Worm (Caenorhabditis elegans): ENCODE data around the gene dcaf-1.
A peak's percentile ranks its signal among the peaks of the same experiment; 100 is the strongest.

dcaf-1 gene

DNA sequence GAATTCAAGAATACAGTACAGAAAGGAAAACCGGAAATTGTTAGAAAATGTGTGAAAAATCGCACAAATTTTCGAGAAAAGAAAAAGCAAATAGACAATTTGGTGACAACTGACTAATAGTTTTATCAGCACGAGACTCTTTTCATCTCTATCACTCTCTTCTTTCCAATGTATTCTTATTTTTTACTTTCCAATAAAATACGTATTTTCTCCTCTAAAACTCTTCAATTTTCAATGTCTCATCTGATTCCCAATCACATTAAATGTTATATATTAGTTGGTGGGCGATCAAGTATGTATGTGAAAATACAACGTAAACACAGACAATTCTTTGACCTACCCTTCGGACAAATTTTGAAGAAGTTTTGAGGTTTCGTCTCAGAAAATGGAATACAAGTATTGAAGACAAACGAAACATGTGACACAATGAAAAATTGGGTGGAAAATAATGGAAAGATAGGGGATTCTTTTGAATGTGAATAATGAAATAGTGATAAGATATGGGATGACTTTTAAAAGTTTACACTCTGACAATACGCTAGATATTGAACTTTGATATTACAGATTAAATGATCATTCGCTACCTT, 30.8 kb upstream of the dcaf-1 start, which contains the start of gene cka-1:
Gene cka-1, minus strand, starts transcription at position 418 of the 587 bp plus-strand sequence.
- peak; percentile 44 for TF ChIP-seq dve-1 (tag; optimal IDR thresholded peaks at IDR 0.05; ENCODE audit: insufficient read depth)
- TF ChIP-seq hmg-1.1 (GFP tag; IDR thresholded peaks at IDR 0.05), result no peak
- no peak for TF ChIP-seq ztf-7 (tag; optimal IDR thresholded peaks at IDR 0.05)
- TF ChIP-seq R02D3.7 (tag; optimal IDR thresholded peaks at IDR 0.05), result no peak
- no peak for TF ChIP-seq mdt-29 (GFP tag; IDR thresholded peaks at IDR 0.05)
- no peak for TF ChIP-seq zfp-2 (tag; optimal IDR thresholded peaks at IDR 0.05)
- no peak for TF ChIP-seq ztf-11 (tag; optimal IDR thresholded peaks at IDR 0.05)
- peak in 1 of 2 experiments; percentile 59 for TF ChIP-seq mdl-1 (tag; optimal IDR thresholded peaks at IDR 0.05)
- TF ChIP-seq Y5F2A.4 (GFP tag; optimal IDR thresholded peaks at IDR 0.05), result no peak
- no peak for TF ChIP-seq fkh-10 (GFP tag; optimal IDR thresholded peaks at IDR 0.05)
- TF ChIP-seq tag-97 (GFP tag; IDR thresholded peaks at IDR 0.05), result no peak
- no peak for TF ChIP-seq spr-3 (GFP tag; optimal IDR thresholded peaks at IDR 0.05)
- no peak for TF ChIP-seq F44E2.7 (GFP tag; IDR thresholded peaks at IDR 0.05)
- TF ChIP-seq lin-38 (GFP tag; IDR thresholded peaks at IDR 0.05), result no peak
- no peak for TF ChIP-seq nhr-237 (tag; optimal IDR thresholded peaks at IDR 0.05)
- no peak for TF ChIP-seq nhr-77 (tag; optimal IDR thresholded peaks at IDR 0.05)
- TF ChIP-seq hlh-30 (tag; optimal IDR thresholded peaks at IDR 0.05; ENCODE audit: insufficient read depth), result peak; percentile 51
- no peak for TF ChIP-seq ceh-62 (tag; optimal IDR thresholded peaks at IDR 0.05)
- TF ChIP-seq lin-13 (GFP tag; optimal IDR thresholded peaks at IDR 0.05), result no peak
- no peak for TF ChIP-seq ceh-28 (tag; optimal IDR thresholded peaks at IDR 0.05)
- TF ChIP-seq Y48G9A.11 (GFP tag; IDR thresholded peaks at IDR 0.05), result no peak
- TF ChIP-seq aly-2 (tag; optimal IDR thresholded peaks at IDR 0.05), result no peak
- TF ChIP-seq T26A8.4 (GFP tag; IDR thresholded peaks at IDR 0.05), result no peak
- TF ChIP-seq nhr-10 (tag; optimal IDR thresholded peaks at IDR 0.05), result no peak
- no peak for TF ChIP-seq lin-1 (GFP tag; IDR thresholded peaks at IDR 0.05)
- TF ChIP-seq lim-7 (GFP tag; IDR thresholded peaks at IDR 0.05), result no peak
- no peak for TF ChIP-seq zip-2 (tag; optimal IDR thresholded peaks at IDR 0.05)
- no peak for TF ChIP-seq ama-1 (optimal IDR thresholded peaks at IDR 0.05)
- TF ChIP-seq spr-1 (tag; optimal IDR thresholded peaks at IDR 0.05), result no peak
- no peak for TF ChIP-seq ZK546.5 (tag; optimal IDR thresholded peaks at IDR 0.05)
- no peak for TF ChIP-seq daf-16 (GFP tag; optimal IDR thresholded peaks at IDR 0.05)
- peak; percentile 57 for TF ChIP-seq daf-16 (tag; optimal IDR thresholded peaks at IDR 0.05)
- no peak for TF ChIP-seq nhr-102 (tag; optimal IDR thresholded peaks at IDR 0.05)
- TF ChIP-seq php-3 (GFP tag; IDR thresholded peaks at IDR 0.05), result peak; percentile 77
- no peak for TF ChIP-seq nhr-41 (GFP tag; IDR thresholded peaks at IDR 0.05)
- no peak for TF ChIP-seq unc-62 (GFP tag; optimal IDR thresholded peaks at IDR 0.05 in 1 of 2)
- no peak for TF ChIP-seq unc-62 (tag; optimal IDR thresholded peaks at IDR 0.05)
- no peak for TF ChIP-seq lsy-2 (tag; optimal IDR thresholded peaks at IDR 0.05)
- no peak for TF ChIP-seq ceh-44 (GFP tag; IDR thresholded peaks at IDR 0.05)
- TF ChIP-seq snpc-1.2 (GFP tag; IDR thresholded peaks at IDR 0.05), result no peak
- TF ChIP-seq set-16 (GFP tag; IDR thresholded peaks at IDR 0.05), result no peak
- TF ChIP-seq ceh-32 (tag; optimal IDR thresholded peaks at IDR 0.05; ENCODE audit: poor library complexity), result no peak
- no peak for TF ChIP-seq D1046.2 (GFP tag; IDR thresholded peaks at IDR 0.05)
- TF ChIP-seq vab-7 (GFP tag; IDR thresholded peaks at IDR 0.05), result no peak
- TF ChIP-seq zfp-3 (GFP tag; conservative IDR thresholded peaks at IDR 0.05), result no peak
- no peak for TF ChIP-seq madf-5 (GFP tag; IDR thresholded peaks at IDR 0.05)
- no peak for TF ChIP-seq skn-1 (tag; optimal IDR thresholded peaks at IDR 0.05)
- TF ChIP-seq nhr-28 (tag; optimal IDR thresholded peaks at IDR 0.05), result peak; percentile 31
- TF ChIP-seq mep-1 (tag; optimal IDR thresholded peaks at IDR 0.05), result no peak
- no peak for TF ChIP-seq lin-15B (tag; optimal IDR thresholded peaks at IDR 0.05)
- TF ChIP-seq daf-8 (GFP tag; IDR thresholded peaks at IDR 0.05), result no peak
- no peak for TF ChIP-seq nhr-25 (tag; optimal IDR thresholded peaks at IDR 0.05; ENCODE audit: borderline replicate concordance, insufficient read depth)
- TF ChIP-seq dpl-1 (GFP tag; optimal IDR thresholded peaks at IDR 0.05), result no peak
